Fruit fly (Drosophila melanogaster) whole organism, embryonic: Measurements from ENCODE around the gene Nepl7.

Source experiments
- Ada2b ChIP-seq: fragments of 200-800 bp; sonication (Bioruptor generic); IDR thresholded peaks from 2 replicates; pipeline ENCODE4 v1.3.6; 2022; ENCODE audit warnings: missing biosample characterization, missing genetic modification characterization
- Aef1 ChIP-seq: fragments of 200-800 bp; sonication (Bioruptor generic); IDR thresholded peaks from 3 replicates; pipeline ENCODE4 v1.3.6; 2022; ENCODE audit warnings: missing biosample characterization, missing genetic modification characterization
- Blimp-1 ChIP-seq: fragments of 200-800 bp; sonication (Bioruptor generic); optimal IDR thresholded peaks from 3 replicates; lab custom pipeline; 2018; ENCODE audit warnings: missing biosample characterization, missing genetic modification characterization, mild to moderate bottlenecking, moderate library complexity, missing genetic modification reagents
- BtbVII ChIP-seq: fragments of 200-800 bp; sonication (Bioruptor generic); optimal IDR thresholded peaks from 3 replicates; lab custom pipeline; 2017; ENCODE audit warnings: missing biosample characterization, mild to moderate bottlenecking, missing genetic modification characterization
- CG10147 ChIP-seq: fragments of 200-800 bp; sonication (Bioruptor generic); optimal IDR thresholded peaks from 2 replicates; lab custom pipeline; 2019; ENCODE audit warnings: missing biosample characterization, mild to moderate bottlenecking, missing genetic modification characterization, moderate library complexity
- CG11247 ChIP-seq: fragments of 200-800 bp; sonication (Bioruptor generic); IDR thresholded peaks from 2 replicates; pipeline ENCODE4 v1.3.6; 2022; ENCODE audit warnings: missing biosample characterization, missing genetic modification characterization
- CG12071 ChIP-seq: fragments of 200-800 bp; sonication (Bioruptor generic); optimal IDR thresholded peaks from 3 replicates; lab custom pipeline; 2018; ENCODE audit warnings: missing biosample characterization, mild to moderate bottlenecking, missing genetic modification characterization
- CG12219 ChIP-seq: fragments of 200-800 bp; sonication (Bioruptor generic); optimal IDR thresholded peaks from 3 replicates; lab custom pipeline; 2018; ENCODE audit warnings: missing biosample characterization, mild to moderate bottlenecking, missing genetic modification characterization
- CG12769 ChIP-seq: fragments of 200-800 bp; sonication (Bioruptor generic); optimal IDR thresholded peaks from 2 replicates; lab custom pipeline; 2019; ENCODE audit warnings: missing biosample characterization, mild to moderate bottlenecking, missing genetic modification characterization, moderate library complexity
- CG15269 ChIP-seq: fragments of 200-800 bp; sonication (Bioruptor generic); optimal IDR thresholded peaks from 2 replicates; lab custom pipeline; 2018; ENCODE audit warnings: missing biosample characterization, mild to moderate bottlenecking, missing genetic modification characterization, moderate library complexity
- CG16813 ChIP-seq: fragments of 200-800 bp; sonication (Bioruptor generic); IDR thresholded peaks from 3 replicates; pipeline ENCODE4 v1.3.6; 2022; ENCODE audit warnings: missing biosample characterization, missing genetic modification characterization; ENCODE audit not compliant: partially characterized antibody
- CG17186 ChIP-seq: fragments of 200-800 bp; sonication (Bioruptor generic); optimal IDR thresholded peaks from 3 replicates; lab custom pipeline; 2017; ENCODE audit warnings: missing biosample characterization, missing genetic modification reagents, missing genetic modification characterization
- CG18262 ChIP-seq: fragments of 200-800 bp; optimal IDR thresholded peaks from 3 replicates; lab custom pipeline; 2019; ENCODE audit warnings: missing biosample characterization, mild to moderate bottlenecking, missing genetic modification characterization, moderate library complexity
- CG2199 ChIP-seq: fragments of 200-800 bp; sonication (Bioruptor generic); IDR thresholded peaks from 3 replicates; pipeline ENCODE4 v1.3.6; 2022; ENCODE audit warnings: missing biosample characterization, missing genetic modification characterization
- CG3281 ChIP-seq: fragments of 200-800 bp; sonication (Bioruptor generic); optimal IDR thresholded peaks from 3 replicates; lab custom pipeline; 2017; ENCODE audit warnings: missing biosample characterization, mild to moderate bottlenecking, missing genetic modification characterization
- CG3407 ChIP-seq: fragments of 200-800 bp; sonication (Bioruptor generic); optimal IDR thresholded peaks from 2 replicates; lab custom pipeline; 2018; ENCODE audit warnings: missing biosample characterization, mild to moderate bottlenecking, missing genetic modification characterization
- CG4282 ChIP-seq: fragments of 200-800 bp; sonication (Bioruptor generic); optimal IDR thresholded peaks from 2 replicates; lab custom pipeline; 2016; ENCODE audit warnings: missing biosample characterization, missing genetic modification characterization
- CG4617 ChIP-seq: fragments of 200-800 bp; sonication (Bioruptor generic); optimal IDR thresholded peaks from 3 replicates; lab custom pipeline; 2016; ENCODE audit warnings: missing biosample characterization, missing genetic modification characterization, borderline replicate concordance
- CG4820 ChIP-seq: fragments of 200-800 bp; sonication (Bioruptor generic); optimal IDR thresholded peaks from 3 replicates; lab custom pipeline; 2016; ENCODE audit warnings: missing biosample characterization, missing genetic modification characterization
- CG5180 ChIP-seq: fragments of 200-800 bp; sonication (Bioruptor generic); optimal IDR thresholded peaks from 3 replicates; lab custom pipeline; 2017; ENCODE audit warnings: missing biosample characterization, missing genetic modification characterization, mild to moderate bottlenecking, moderate library complexity, missing genetic modification reagents
- CG5953 ChIP-seq: fragments of 200-800 bp; sonication (Bioruptor generic); IDR thresholded peaks from 2 replicates; pipeline ENCODE4 v1.3.6; 2022; ENCODE audit warnings: missing biosample characterization, missing genetic modification characterization
- CG6765 ChIP-seq: fragments of 200-800 bp; sonication (Bioruptor generic); optimal IDR thresholded peaks from 3 replicates; lab custom pipeline; 2017; ENCODE audit warnings: missing biosample characterization, mild to moderate bottlenecking, missing genetic modification characterization
- CG7786 ChIP-seq: fragments of 200-800 bp; sonication (Bioruptor generic); optimal IDR thresholded peaks from 2 replicates; lab custom pipeline; 2016; ENCODE audit warnings: missing biosample characterization, missing genetic modification characterization
- CG8359 ChIP-seq: fragments of 200-800 bp; sonication (Bioruptor generic); optimal IDR thresholded peaks from 2 replicates; lab custom pipeline; 2017; ENCODE audit warnings: missing biosample characterization, mild to moderate bottlenecking, missing genetic modification characterization, borderline replicate concordance
- CG9932 ChIP-seq: fragments of 200-800 bp; sonication (Bioruptor generic); IDR thresholded peaks from 2 replicates; pipeline ENCODE4 v1.3.6; 2022; ENCODE audit warnings: missing biosample characterization, missing genetic modification characterization
- Dbx ChIP-seq: fragments of 200-800 bp; sonication (Bioruptor generic); IDR thresholded peaks from 3 replicates; pipeline ENCODE4 v1.3.6; 2022; ENCODE audit warnings: missing biosample characterization, missing genetic modification characterization
- Dll ChIP-seq: fragments of 200-800 bp; sonication (Bioruptor generic); IDR thresholded peaks from 4 replicates; pipeline ENCODE4 v1.3.6; 2022; ENCODE audit warnings: missing biosample characterization, missing genetic modification characterization; ENCODE audit not compliant: partially characterized antibody
- Drgx ChIP-seq: fragments of 200-800 bp; sonication (Bioruptor generic); IDR thresholded peaks from 2 replicates; pipeline ENCODE4 v1.3.6; 2022; ENCODE audit warnings: missing biosample characterization, missing genetic modification characterization
- HLH4C ChIP-seq: fragments of 200-800 bp; sonication (Bioruptor generic); IDR thresholded peaks from 3 replicates; pipeline ENCODE4 v1.3.6; 2022; ENCODE audit warnings: missing biosample characterization, missing genetic modification characterization; ENCODE audit not compliant: partially characterized antibody
- HmgZ ChIP-seq: fragments of 200-800 bp; sonication (Bioruptor generic); optimal IDR thresholded peaks from 2 replicates; lab custom pipeline; 2018; ENCODE audit warnings: missing biosample characterization, mild to moderate bottlenecking, missing genetic modification characterization
- Hmx ChIP-seq: fragments of 200-800 bp; sonication (Bioruptor generic); optimal IDR thresholded peaks from 2 replicates; lab custom pipeline; 2016; ENCODE audit warnings: missing biosample characterization, missing genetic modification characterization
- Jarid2 ChIP-seq: fragments of 200-800 bp; sonication (Bioruptor generic); optimal IDR thresholded peaks from 3 replicates; lab custom pipeline; 2017; ENCODE audit warnings: mild to moderate bottlenecking, missing biosample characterization, missing genetic modification reagents, missing genetic modification characterization
- Meics ChIP-seq: fragments of 200-800 bp; sonication (Bioruptor generic); optimal IDR thresholded peaks from 2 replicates; lab custom pipeline; 2017; ENCODE audit warnings: missing biosample characterization, mild to moderate bottlenecking, missing genetic modification characterization
- NC2α ChIP-seq: fragments of 200-800 bp; sonication (Bioruptor generic); optimal IDR thresholded peaks from 2 replicates; lab custom pipeline; 2016; ENCODE audit warnings: missing biosample characterization, missing genetic modification characterization
- Nf-YC ChIP-seq: fragments of 200-800 bp; optimal IDR thresholded peaks from 3 replicates; lab custom pipeline; 2019; ENCODE audit warnings: missing biosample characterization, mild to moderate bottlenecking, missing genetic modification characterization, moderate library complexity
- Vsx1 ChIP-seq: fragments of 200-800 bp; sonication (Bioruptor generic); optimal IDR thresholded peaks from 2 replicates; lab custom pipeline; 2017; ENCODE audit warnings: missing biosample characterization, mild to moderate bottlenecking, missing genetic modification characterization, missing genetic modification reagents
- ap ChIP-seq: fragments of 200-800 bp; sonication (Bioruptor generic); IDR thresholded peaks from 2 replicates; pipeline ENCODE4 v1.3.6; 2022; ENCODE audit warnings: missing biosample characterization, missing genetic modification characterization
- chinmo ChIP-seq: fragments of 200-800 bp; sonication (Bioruptor generic); IDR thresholded peaks from 4 replicates; pipeline ENCODE4 v1.3.6; 2022; ENCODE audit warnings: missing biosample characterization, missing genetic modification characterization; ENCODE audit not compliant: partially characterized antibody
- fd3F ChIP-seq: fragments of 200-800 bp; sonication (Bioruptor generic); optimal IDR thresholded peaks from 2 replicates; lab custom pipeline; 2018; ENCODE audit warnings: missing biosample characterization, mild to moderate bottlenecking, missing genetic modification characterization, moderate library complexity
- grn ChIP-seq: fragments of 200-800 bp; sonication (Bioruptor generic); optimal IDR thresholded peaks from 3 replicates; lab custom pipeline; 2017; ENCODE audit warnings: missing biosample characterization, missing genetic modification characterization
- gsb-n ChIP-seq: fragments of 200-800 bp; sonication (Bioruptor generic); optimal IDR thresholded peaks from 3 replicates; lab custom pipeline; 2018; ENCODE audit warnings: missing biosample characterization, mild to moderate bottlenecking, missing genetic modification characterization
- insv ChIP-seq, 2 experiments: fragments of 200-800 bp; sonication (Bioruptor generic); optimal IDR thresholded peaks; 3 replicates each; lab custom pipeline; 2016 to 2018; ENCODE audit warnings: missing biosample characterization in 2 of 2, missing genetic modification characterization in 2 of 2
- mam ChIP-seq: fragments of 200-800 bp; sonication (Bioruptor generic); optimal IDR thresholded peaks from 3 replicates; lab custom pipeline; 2016; ENCODE audit warnings: missing biosample characterization, missing genetic modification characterization
- pan ChIP-seq, 4 experiments: fragments of >200 bp in 3 of 4; fragments of 200-800 bp in 1 of 4; sonication (Bioruptor generic) in 1 of 4; optimal IDR thresholded peaks in 3 of 4; IDR thresholded peaks in 1 of 4; 2 replicates each; pipeline versions ENCODE4 v1.3.6 to Lab custom; 2017 to 2022; ENCODE audit warnings: missing biosample characterization in 2 of 4, missing genetic modification characterization in 2 of 4, mixed read lengths in 1 of 4
- run ChIP-seq: fragments of 200-800 bp; sonication (Bioruptor generic); optimal IDR thresholded peaks from 3 replicates; lab custom pipeline; 2018; ENCODE audit warnings: missing biosample characterization, mild to moderate bottlenecking, missing genetic modification characterization
- sisA ChIP-seq: fragments of 200-800 bp; sonication (Bioruptor generic); IDR thresholded peaks from 2 replicates; pipeline ENCODE4 v1.3.6; 2022; ENCODE audit warnings: missing biosample characterization, missing genetic modification characterization

The Nepl7 gene

DNA sequence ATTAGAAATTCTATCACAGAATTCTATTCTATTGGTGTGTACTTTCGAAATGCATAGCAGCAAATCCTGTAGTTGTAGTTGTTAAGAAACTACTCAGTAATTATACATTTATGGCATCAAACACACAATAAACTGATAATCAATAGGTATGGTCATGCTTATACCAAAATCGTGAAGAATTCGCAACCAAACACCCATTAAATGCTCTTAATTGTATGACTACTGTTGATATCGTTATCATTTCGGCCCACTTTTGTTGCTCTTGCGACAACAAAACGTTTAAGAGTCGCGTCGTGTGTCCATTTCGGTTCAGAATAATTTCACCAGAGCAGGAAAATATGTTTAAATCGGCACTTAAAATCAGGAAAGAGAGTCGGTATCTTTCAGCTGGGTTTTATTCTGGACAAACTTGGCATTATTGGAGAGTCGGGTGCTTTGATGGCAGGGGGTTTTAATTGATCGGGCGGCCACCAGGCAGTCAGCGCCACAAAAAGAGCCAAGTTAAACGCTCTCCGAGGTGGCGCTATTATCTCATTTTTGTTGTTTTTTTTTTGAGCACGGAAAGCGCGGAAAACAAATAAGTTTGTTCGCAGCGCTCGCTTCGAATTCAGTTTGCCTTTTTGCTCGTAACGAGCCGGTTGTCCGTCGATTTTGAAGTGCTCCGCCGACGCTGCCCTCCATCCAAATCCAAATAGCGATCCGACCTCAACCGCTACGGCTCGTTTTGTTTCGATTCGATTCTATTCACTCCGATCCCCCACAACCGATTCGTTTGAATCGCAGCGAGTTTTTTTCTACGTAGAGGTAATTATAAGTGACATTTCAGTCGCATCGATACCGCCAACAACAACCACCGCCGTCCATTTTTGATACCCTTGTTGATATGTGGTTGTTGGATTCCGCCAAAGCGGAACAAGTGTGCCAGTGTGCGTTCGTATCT is 49.2 kb upstream of the Nepl7 start, which contains the start of gene MRP (continued):
- peak; percentile 49; the same call in 1 of the 2 replicates for TF ChIP-seq Drgx
- no peak for TF ChIP-seq CG15269 (tag; lab: Kevin White, UChicago)
- TF ChIP-seq Ada2b = no peak
- peak; percentile 44; the same call in 1 of the 2 replicates for TF ChIP-seq CG5953 (GFP tag; lab: Robert Waterston, UW)
- peak; percentile 28 for TF ChIP-seq CG12071 (GFP tag; lab: Kevin White, UChicago)
- TF ChIP-seq Nf-YC = peak; percentile 51
- TF ChIP-seq NC2α (GFP tag; lab: Kevin White, UChicago) = no peak
- TF ChIP-seq CG5180 (GFP tag; lab: Kevin White, UChicago) = peak; percentile 60
- TF ChIP-seq chinmo (GFP tag; lab: Robert Waterston, UW) = peak; percentile 97
- TF ChIP-seq CG8359 (GFP tag; lab: Kevin White, UChicago) = no peak
- TF ChIP-seq HLH4C (GFP tag; lab: Robert Waterston, UW) = peak; percentile 51; the same call in 1 of the 3 replicates
- TF ChIP-seq Hmx (GFP tag; lab: Kevin White, UChicago) = no peak
- no peak for TF ChIP-seq CG3407 (GFP tag; lab: Kevin White, UChicago)
- TF ChIP-seq CG9932 (GFP tag; lab: Robert Waterston, UW) = peak; percentile 31; the same call in 1 of the 2 replicates
- no peak for TF ChIP-seq sisA
- no peak for TF ChIP-seq CG4282 (GFP tag; lab: Kevin White, UChicago)
- TF ChIP-seq CG10147 = no peak
- no peak for TF ChIP-seq Blimp-1
- TF ChIP-seq CG4617 (GFP tag; lab: Kevin White, UChicago) = no peak
- no peak for TF ChIP-seq CG4820
- no peak for TF ChIP-seq ap (GFP tag; lab: Robert Waterston, UW)
- TF ChIP-seq fd3F (GFP tag; lab: Kevin White, UChicago) = no peak
- peak; percentile 35 for TF ChIP-seq CG12769 (tag; lab: Kevin White, UChicago)
- peak; percentile 89 for TF ChIP-seq Jarid2
- TF ChIP-seq Vsx1 (GFP tag; lab: Kevin White, UChicago) = peak; percentile 31
- TF ChIP-seq Meics (GFP tag; lab: Kevin White, UChicago) = peak; percentile 6
- no peak for TF ChIP-seq CG17186 (GFP tag; lab: Kevin White, UChicago)
- 0 out of 3 replicates have a peak, but pooled peaks have one; percentile 54 for TF ChIP-seq Dbx (GFP tag; lab: Robert Waterston, UW)
- TF ChIP-seq CG16813 = 0 out of 3 replicates have a peak, but pooled peaks have one; percentile 24
- peak; percentile 26 for TF ChIP-seq grn
- no peak for TF ChIP-seq run (tag; lab: Kevin White, UChicago)
- peak; percentile 34 for TF ChIP-seq CG6765 (GFP tag; lab: Kevin White, UChicago)
- 0 out of 4 replicates have a peak, but pooled peaks have one; percentile 39 for TF ChIP-seq Dll
- peak; percentile 12 for TF ChIP-seq CG3281 (GFP tag; lab: Kevin White, UChicago)
- no peak for TF ChIP-seq CG18262 (tag; lab: Kevin White, UChicago)
- TF ChIP-seq CG7786 (GFP tag; lab: Kevin White, UChicago) = no peak
- TF ChIP-seq CG2199 = peak; percentile 73; the same call in 2 of the 3 replicates
- peak; percentile 4 for TF ChIP-seq HmgZ (tag; lab: Kevin White, UChicago)
- no peak for TF ChIP-seq mam (GFP tag; lab: Kevin White, UChicago)
- peak; percentile 29; the same call in 1 of the 2 replicates for TF ChIP-seq CG11247 (GFP tag; lab: Robert Waterston, UW)
- TF ChIP-seq insv (GFP tag; optimal IDR thresholded peaks at IDR 0.05; lab: Kevin White, UChicago) = no peak
- peak; percentile 4 for TF ChIP-seq BtbVII
- peak; percentile 28; the same call in 1 of the 3 replicates for TF ChIP-seq Aef1 (GFP tag; lab: Robert Waterston, UW)
- TF ChIP-seq pan (optimal IDR thresholded peaks at IDR 0.05; lab: Kevin White, UChicago) = no peak
- no peak for TF ChIP-seq pan (GFP tag; optimal IDR thresholded peaks at IDR 0.05 in 1 of 2, IDR thresholded peaks at IDR 0.05 in 1 of 2)
- TF ChIP-seq gsb-n = no peak
- TF ChIP-seq CG12219 (GFP tag; lab: Kevin White, UChicago) = no peak
